Worm (Caenorhabditis elegans) whole organism, early embryonic: ENCODE results near the gene golg-4.

ENCODE experiments used
- B0310.2 ChIP-seq: sonication (generic microtip); optimal IDR thresholded peaks from 2 replicates; lab custom pipeline; 2016; ENCODE audit warnings: mild to moderate bottlenecking, missing genetic modification characterization, missing compliant biosample characterization
- F13C5.2 ChIP-seq: sonication (generic microtip); optimal IDR thresholded peaks from 2 replicates; lab custom pipeline; 2017; ENCODE audit warnings: mild to moderate bottlenecking, missing genetic modification characterization, inconsistent platforms, missing compliant biosample characterization
- aly-1 ChIP-seq: sonication (generic microtip); optimal IDR thresholded peaks from 2 replicates; lab custom pipeline; 2016; ENCODE audit warnings: missing genetic modification characterization, missing compliant biosample characterization
- ama-1 ChIP-seq: fragments of 150-350 bp; optimal IDR thresholded peaks from 2 replicates; lab custom pipeline; 2014
- ceh-13 ChIP-seq: fragments of 200-800 bp; sonication (Bioruptor generic); optimal IDR thresholded peaks from 2 replicates; lab custom pipeline; 2018; ENCODE audit warnings: mild to moderate bottlenecking, missing genetic modification characterization, missing compliant biosample characterization
- ceh-36 ChIP-seq: sonication (generic microtip); optimal IDR thresholded peaks from 2 replicates; lab custom pipeline; 2016; ENCODE audit warnings: missing genetic modification characterization, inconsistent platforms, missing compliant biosample characterization
- ets-7 ChIP-seq: sonication (generic microtip); optimal IDR thresholded peaks from 2 replicates; lab custom pipeline; 2016; ENCODE audit warnings: missing genotype, missing genetic modification characterization, missing compliant biosample characterization
- flt-1 ChIP-seq: fragments of 200-800 bp; sonication (Bioruptor generic); IDR thresholded peaks from 2 replicates; pipeline ENCODE4 v1.3.6; 2022; ENCODE audit warnings: missing genetic modification characterization, missing compliant biosample characterization
- hmbx-1 ChIP-seq: sonication (generic microtip); optimal IDR thresholded peaks from 2 replicates; lab custom pipeline; 2016; ENCODE audit warnings: mild to moderate bottlenecking, missing genetic modification characterization, missing compliant biosample characterization
- hmg-4 ChIP-seq: fragments of 200-800 bp; sonication (Bioruptor generic); optimal IDR thresholded peaks from 2 replicates; lab custom pipeline; 2018; ENCODE audit warnings: mild to moderate bottlenecking, missing genetic modification characterization, missing compliant biosample characterization
- hnd-1 ChIP-seq: sonication (generic microtip); optimal IDR thresholded peaks from 2 replicates; lab custom pipeline; 2016; ENCODE audit warnings: missing genetic modification characterization, missing compliant biosample characterization
- pes-1 ChIP-seq: fragments of 200-800 bp; sonication (Bioruptor generic); IDR thresholded peaks from 2 replicates; pipeline ENCODE4 v1.3.6; 2022; ENCODE audit warnings: missing genetic modification reagents, missing genetic modification characterization, missing compliant biosample characterization
- scrt-1 ChIP-seq: fragments of 200-800 bp; sonication (Bioruptor generic); IDR thresholded peaks from 2 replicates; pipeline ENCODE4 v1.3.6; 2022; ENCODE audit warnings: missing genetic modification characterization, missing compliant biosample characterization
- sea-1 ChIP-seq: fragments of 200-800 bp; sonication (Bioruptor generic); conservative IDR thresholded peaks from 2 replicates; pipeline ENCODE4 v1.3.6; 2022; ENCODE audit warnings: missing genetic modification characterization, missing compliant biosample characterization
- tbx-11 ChIP-seq: fragments of 200-800 bp; sonication (Bioruptor generic); IDR thresholded peaks from 2 replicates; pipeline ENCODE4 v1.3.6; 2022; ENCODE audit warnings: missing genetic modification characterization, missing compliant biosample characterization
- tbx-37 ChIP-seq: fragments of 200-800 bp; sonication (Bioruptor generic); conservative IDR thresholded peaks from 2 replicates; pipeline ENCODE4 v1.3.6; 2022; ENCODE audit warnings: missing genetic modification reagents, missing genetic modification characterization, missing compliant biosample characterization
- tra-4 ChIP-seq: sonication (generic microtip); optimal IDR thresholded peaks from 2 replicates; lab custom pipeline; 2017; ENCODE audit warnings: missing genetic modification characterization, missing compliant biosample characterization

The golg-4 gene

ce11 chrIII:3377134-3377533 is 28.2 kb upstream of the golg-4 start:
- TF ChIP-seq ama-1 (lab: Kevin White, UChicago) (no peak), ceh-13 (GFP tag; lab: Kevin White, UChicago) (no peak), hnd-1 (tag; lab: Kevin White, UChicago) (no peak), tra-4 (tag; lab: Kevin White, UChicago) (no peak), ceh-36 (no peak), tbx-37 (GFP tag; lab: Robert Waterston, UW) (no peak), aly-1 (no peak), flt-1 (no peak), tbx-11 (GFP tag; lab: Robert Waterston, UW) (no peak)

- TF ChIP-seq tbx-11 (GFP tag; lab: Robert Waterston, UW) (no peak), hmg-4 (no peak)
Measured at ce11 chrIII:3377700-3378099, 27.7 kb upstream of the golg-4 start.

- TF ChIP-seq tra-4 (tag; lab: Kevin White, UChicago), result no peak
- no peak for TF ChIP-seq flt-1
- TF ChIP-seq scrt-1, result no peak
- TF ChIP-seq F13C5.2 (tag; lab: Kevin White, UChicago), result no peak
- no peak for TF ChIP-seq ama-1 (lab: Kevin White, UChicago)
- no peak for TF ChIP-seq pes-1
- TF ChIP-seq hmbx-1 (tag; lab: Kevin White, UChicago), result no peak
- TF ChIP-seq ceh-13 (GFP tag; lab: Kevin White, UChicago), result no peak
- no peak for TF ChIP-seq tbx-11 (GFP tag; lab: Robert Waterston, UW)
- no peak for TF ChIP-seq sea-1 (GFP tag; lab: Robert Waterston, UW)
- no peak for TF ChIP-seq hmg-4
- TF ChIP-seq hnd-1 (tag; lab: Kevin White, UChicago), result no peak
Measured at ce11 chrIII:3381866-3382265, 23.5 kb upstream of the golg-4 start.

- TF ChIP-seq ets-7 (tag; lab: Kevin White, UChicago) (no peak), tbx-37 (GFP tag; lab: Robert Waterston, UW) (no peak), scrt-1 (no peak), F13C5.2 (tag; lab: Kevin White, UChicago) (no peak), tra-4 (tag; lab: Kevin White, UChicago) (no peak), pes-1 (no peak), hmg-4 (no peak), ama-1 (lab: Kevin White, UChicago) (no peak), ceh-36 (no peak), flt-1 (no peak), B0310.2 (tag; lab: Kevin White, UChicago) (no peak), ceh-13 (GFP tag; lab: Kevin White, UChicago) (no peak), hnd-1 (tag; lab: Kevin White, UChicago) (no peak)
Measured at ce11 chrIII:3382465-3382864, 22.9 kb upstream of the golg-4 start.

- TF ChIP-seq scrt-1, result peak; percentile 66
- TF ChIP-seq flt-1, result 0 out of 2 replicates have a peak, but pooled peaks have one; percentile 19
- TF ChIP-seq ama-1 (lab: Kevin White, UChicago), result no peak
- TF ChIP-seq sea-1 (GFP tag; lab: Robert Waterston, UW), result no peak; the same call in 1 of the 2 replicates
- no peak for TF ChIP-seq F13C5.2 (tag; lab: Kevin White, UChicago)
- no peak for TF ChIP-seq ets-7 (tag; lab: Kevin White, UChicago)
- peak; percentile 58 for TF ChIP-seq hmg-4
- TF ChIP-seq hnd-1 (tag; lab: Kevin White, UChicago), result no peak
- no peak for TF ChIP-seq ceh-13 (GFP tag; lab: Kevin White, UChicago)
- no peak; the same call in 1 of the 2 replicates for TF ChIP-seq tbx-37 (GFP tag; lab: Robert Waterston, UW)
- TF ChIP-seq tbx-11 (GFP tag; lab: Robert Waterston, UW), result peak; percentile 57; the same call in 1 of the 2 replicates
- TF ChIP-seq hmbx-1 (tag; lab: Kevin White, UChicago), result no peak
- no peak for TF ChIP-seq tra-4 (tag; lab: Kevin White, UChicago)
- peak; percentile 52 for TF ChIP-seq ceh-36
- TF ChIP-seq aly-1, result no peak
- peak; percentile 78 for TF ChIP-seq pes-1
- no peak for TF ChIP-seq B0310.2 (tag; lab: Kevin White, UChicago)
Measured at ce11 chrIII:3389426-3390020, 15.8 kb upstream of the golg-4 start, which contains the start of the genes elmd-1 and hecw-1. Gene elmd-1 (plus strand): TSS chrIII:3389919. Gene hecw-1 (minus strand): TSS chrIII:3389970.

ce11 chrIII:3390144-3390543 is 15.2 kb upstream of the golg-4 start:
- no peak for TF ChIP-seq tbx-37 (GFP tag; lab: Robert Waterston, UW)
- TF ChIP-seq pes-1, result no peak
- no peak for TF ChIP-seq flt-1
- TF ChIP-seq ets-7 (tag; lab: Kevin White, UChicago), result no peak
- no peak for TF ChIP-seq hnd-1 (tag; lab: Kevin White, UChicago)
- TF ChIP-seq ceh-13 (GFP tag; lab: Kevin White, UChicago), result no peak
- TF ChIP-seq aly-1, result no peak
- no peak for TF ChIP-seq tbx-11 (GFP tag; lab: Robert Waterston, UW)
- TF ChIP-seq ceh-36, result no peak
- no peak for TF ChIP-seq F13C5.2 (tag; lab: Kevin White, UChicago)
- TF ChIP-seq sea-1 (GFP tag; lab: Robert Waterston, UW), result no peak
- TF ChIP-seq tra-4 (tag; lab: Kevin White, UChicago), result no peak
- TF ChIP-seq scrt-1, result no peak
- TF ChIP-seq hmg-4, result no peak
- TF ChIP-seq ama-1 (lab: Kevin White, UChicago), result no peak
- no peak for TF ChIP-seq hmbx-1 (tag; lab: Kevin White, UChicago)
- TF ChIP-seq B0310.2 (tag; lab: Kevin White, UChicago), result no peak

ce11 chrIII:3393687-3394086 is 11.7 kb upstream of the golg-4 start, which contains the start of gene mlc-4:
Gene mlc-4 (minus strand): TSS chrIII:3393787.
- TF ChIP-seq hmbx-1 (tag; lab: Kevin White, UChicago) (no peak), tbx-11 (GFP tag; lab: Robert Waterston, UW) (no peak)

ce11 chrIII:3395112-3395511 is 10.3 kb upstream of the golg-4 start:
- TF ChIP-seq tbx-11 (GFP tag; lab: Robert Waterston, UW) (no peak), ceh-13 (GFP tag; lab: Kevin White, UChicago) (no peak), tra-4 (tag; lab: Kevin White, UChicago) (no peak), scrt-1 (no peak), ama-1 (lab: Kevin White, UChicago) (no peak), ets-7 (tag; lab: Kevin White, UChicago) (no peak), flt-1 (no peak), hmg-4 (no peak), pes-1 (no peak), sea-1 (GFP tag; lab: Robert Waterston, UW) (no peak), ceh-36 (no peak), aly-1 (no peak), tbx-37 (GFP tag; lab: Robert Waterston, UW) (no peak), hnd-1 (tag; lab: Kevin White, UChicago) (no peak), F13C5.2 (tag; lab: Kevin White, UChicago) (no peak)
